Worm (Caenorhabditis elegans) whole organism, L4 larva: ENCODE data around the gene T22B2.1.

Experiments used
- F10B5.3 ChIP-seq: sonication (generic microtip); optimal IDR thresholded peaks from 2 replicates; lab custom pipeline; 2016; ENCODE audit warnings: mild to moderate bottlenecking, missing genetic modification characterization, missing compliant biosample characterization
- F26F4.8 ChIP-seq: fragments of 200-800 bp; sonication (Bioruptor generic); conservative IDR thresholded peaks from 2 replicates; pipeline ENCODE4 v1.3.6; 2022; ENCODE audit warnings: missing genetic modification characterization, missing compliant biosample characterization
- Y105C5A.15 ChIP-seq: fragments of 200-800 bp; sonication (Bioruptor generic); IDR thresholded peaks from 2 replicates; pipeline ENCODE4 v1.3.6; 2022; ENCODE audit warnings: missing genetic modification characterization, missing compliant biosample characterization
- Y48G9A.11 ChIP-seq: fragments of 200-800 bp; sonication (Bioruptor generic); IDR thresholded peaks from 2 replicates; pipeline ENCODE4 v1.3.6; 2022; ENCODE audit warnings: missing genetic modification reagents, missing genetic modification characterization, missing compliant biosample characterization
- Y5F2A.4 ChIP-seq: fragments of 200-800 bp; sonication (Bioruptor generic); optimal IDR thresholded peaks from 2 replicates; lab custom pipeline; 2018; ENCODE audit warnings: mild to moderate bottlenecking, missing genetic modification characterization, missing compliant biosample characterization
- ZK546.5 ChIP-seq, 2 experiments: sonication (generic microtip); optimal IDR thresholded peaks; 2 replicates each; lab custom pipeline; 2017; ENCODE audit warnings: missing biosample characterization in 2 of 2, missing genetic modification characterization in 2 of 2
- arid-1 ChIP-seq: fragments of 200-800 bp; sonication (Bioruptor generic); conservative IDR thresholded peaks from 2 replicates; pipeline ENCODE4 v1.3.6; 2022; ENCODE audit warnings: missing genetic modification reagents, missing genetic modification characterization, missing compliant biosample characterization
- ceh-20 ChIP-seq: fragments of 200-800 bp; sonication (Bioruptor generic); IDR thresholded peaks from 2 replicates; pipeline ENCODE4 v1.3.6; 2022; ENCODE audit warnings: missing genetic modification reagents, missing genetic modification characterization, missing compliant biosample characterization
- ceh-28 ChIP-seq: fragments of 150-350 bp; optimal IDR thresholded peaks from 2 replicates; lab custom pipeline; 2014; ENCODE audit warnings: missing biosample characterization, missing genetic modification reagents, missing genetic modification characterization
- ceh-32 ChIP-seq: sonication (generic microtip); optimal IDR thresholded peaks from 2 replicates; lab custom pipeline; 2016; ENCODE audit warnings: mild to moderate bottlenecking, missing genetic modification characterization, missing compliant biosample characterization; ENCODE audit not compliant: poor library complexity
- ceh-44 ChIP-seq: fragments of 200-800 bp; sonication (Bioruptor generic); IDR thresholded peaks from 2 replicates; pipeline ENCODE4 v1.3.6; 2022; ENCODE audit warnings: missing genetic modification reagents, missing genetic modification characterization, missing compliant biosample characterization
- ces-1 ChIP-seq: fragments of 150-350 bp; sonication (generic microtip); optimal IDR thresholded peaks from 4 replicates; lab custom pipeline; 2014; ENCODE audit warnings: missing biosample characterization, missing genetic modification reagents, missing genetic modification characterization
- cey-2 ChIP-seq: sonication (generic microtip); optimal IDR thresholded peaks from 3 replicates; lab custom pipeline; 2017; ENCODE audit warnings: missing genetic modification characterization, mild to moderate bottlenecking, missing compliant biosample characterization, antibody characterized with exemption, borderline replicate concordance; ENCODE audit not compliant: insufficient read depth
- daf-16 ChIP-seq, 3 experiments: sonication (generic microtip); optimal IDR thresholded peaks; 2 replicates each; lab custom pipeline; 2016 to 2017; ENCODE audit warnings: missing genetic modification characterization in 3 of 3, missing genetic modification reagents in 3 of 3, mild to moderate bottlenecking in 2 of 3, missing compliant biosample characterization in 2 of 3, missing biosample characterization in 1 of 3, moderate library complexity in 1 of 3
- daf-8 ChIP-seq: fragments of 200-800 bp; sonication (Bioruptor generic); IDR thresholded peaks from 2 replicates; pipeline ENCODE4 v1.3.6; 2022; ENCODE audit warnings: missing genetic modification characterization, missing compliant biosample characterization
- dmd-6 ChIP-seq: fragments of 200-800 bp; sonication (Bioruptor generic); IDR thresholded peaks from 2 replicates; pipeline ENCODE4 v1.3.6; 2022; ENCODE audit warnings: missing genetic modification reagents, missing genetic modification characterization, missing compliant biosample characterization
- dmd-9 ChIP-seq: fragments of 200-800 bp; sonication (Bioruptor generic); IDR thresholded peaks from 2 replicates; pipeline ENCODE4 v1.3.6; 2022; ENCODE audit warnings: missing genetic modification reagents, missing genetic modification characterization, missing compliant biosample characterization
- duxl-1 ChIP-seq: sonication (generic microtip); optimal IDR thresholded peaks from 2 replicates; lab custom pipeline; 2016; ENCODE audit warnings: mild to moderate bottlenecking, missing genetic modification characterization, moderate library complexity, missing compliant biosample characterization; ENCODE audit not compliant: poor library complexity
- egl-27 ChIP-seq: sonication (generic microtip); optimal IDR thresholded peaks from 3 replicates; lab custom pipeline; 2017; ENCODE audit warnings: missing biosample characterization, missing genetic modification reagents, missing genetic modification characterization
- fkh-10 ChIP-seq: fragments of 150-350 bp; optimal IDR thresholded peaks from 2 replicates; lab custom pipeline; 2014; ENCODE audit warnings: missing biosample characterization, missing genetic modification reagents, missing genetic modification characterization
- fos-1 ChIP-seq: fragments of 150-350 bp; optimal IDR thresholded peaks from 2 replicates; lab custom pipeline; 2014; ENCODE audit warnings: missing biosample characterization, missing genetic modification characterization
- jun-1 ChIP-seq: fragments of 150-350 bp; optimal IDR thresholded peaks from 2 replicates; lab custom pipeline; 2014; ENCODE audit warnings: missing biosample characterization, missing genetic modification reagents, missing genetic modification characterization
- lim-7 ChIP-seq: fragments of 200-800 bp; sonication (Bioruptor generic); IDR thresholded peaks from 2 replicates; pipeline ENCODE4 v1.3.6; 2022; ENCODE audit warnings: missing genetic modification characterization, missing compliant biosample characterization
- lin-1 ChIP-seq: fragments of 200-800 bp; sonication (Bioruptor generic); IDR thresholded peaks from 2 replicates; pipeline ENCODE4 v1.3.6; 2022; ENCODE audit warnings: missing genetic modification reagents, missing genetic modification characterization, missing compliant biosample characterization
- lin-13 ChIP-seq: fragments of 150-350 bp; optimal IDR thresholded peaks from 2 replicates; lab custom pipeline; 2014; ENCODE audit warnings: missing biosample characterization, missing genetic modification reagents, missing genetic modification characterization
- lin-29 ChIP-seq: fragments of 200-800 bp; sonication (Bioruptor generic); IDR thresholded peaks from 2 replicates; pipeline ENCODE4 v1.3.6; 2022; ENCODE audit warnings: missing genetic modification reagents, missing genetic modification characterization, missing compliant biosample characterization
- lin-38 ChIP-seq: fragments of 200-800 bp; sonication (Bioruptor generic); IDR thresholded peaks from 2 replicates; pipeline ENCODE4 v1.3.6; 2022; ENCODE audit warnings: missing genetic modification reagents, missing genetic modification characterization, missing compliant biosample characterization
- lin-39 ChIP-seq: fragments of 150-350 bp; optimal IDR thresholded peaks from 2 replicates; lab custom pipeline; 2014; ENCODE audit warnings: missing biosample characterization, missing genetic modification reagents, missing genetic modification characterization
- lsy-2 ChIP-seq, 2 experiments: fragments of 150-350 bp in 1 of 2; sonication (generic microtip) in 1 of 2; optimal IDR thresholded peaks; 2 replicates each; lab custom pipeline; 2014 to 2017; ENCODE audit warnings: missing biosample characterization in 2 of 2, missing genetic modification characterization in 2 of 2
- madf-5 ChIP-seq, 2 experiments: fragments of 200-800 bp; sonication (Bioruptor generic); IDR thresholded peaks; 2 replicates each; pipeline ENCODE4 v1.3.6; 2022; ENCODE audit warnings: missing compliant biosample characterization in 2 of 2, missing genetic modification characterization in 2 of 2
- madf-9 ChIP-seq: fragments of 200-800 bp; sonication (Bioruptor generic); conservative IDR thresholded peaks from 2 replicates; pipeline ENCODE4 v1.3.6; 2022; ENCODE audit warnings: missing genetic modification reagents, missing genetic modification characterization, missing compliant biosample characterization
- mdl-1 ChIP-seq, 2 experiments: fragments of 150-350 bp in 1 of 2; sonication (generic microtip) in 1 of 2; optimal IDR thresholded peaks; 2 replicates each; lab custom pipeline; 2014 to 2017; ENCODE audit warnings: missing biosample characterization in 2 of 2, missing genetic modification characterization in 2 of 2
- mdt-29 ChIP-seq: fragments of 200-800 bp; sonication (Bioruptor generic); IDR thresholded peaks from 2 replicates; pipeline ENCODE4 v1.3.6; 2022; ENCODE audit warnings: missing genetic modification reagents, missing genetic modification characterization, missing compliant biosample characterization
- nhr-111 ChIP-seq: fragments of 200-800 bp; sonication (Bioruptor generic); optimal IDR thresholded peaks from 2 replicates; lab custom pipeline; 2018; ENCODE audit warnings: mild to moderate bottlenecking, missing genetic modification characterization, missing compliant biosample characterization
- nhr-6 ChIP-seq: fragments of 150-350 bp; optimal IDR thresholded peaks from 2 replicates; lab custom pipeline; 2014; ENCODE audit warnings: missing biosample characterization, missing genetic modification characterization
- nhr-76 ChIP-seq: fragments of 150-350 bp; optimal IDR thresholded peaks from 2 replicates; lab custom pipeline; 2014; ENCODE audit warnings: missing biosample characterization, missing genetic modification characterization
- nhr-77 ChIP-seq: fragments of 150-350 bp; optimal IDR thresholded peaks from 2 replicates; lab custom pipeline; 2014; ENCODE audit warnings: missing biosample characterization, missing genetic modification characterization
- pha-4 ChIP-seq, 2 experiments: fragments of 150-350 bp in 1 of 2; fragments of 200-800 bp in 1 of 2; sonication (Bioruptor generic) in 1 of 2; IDR thresholded peaks in 1 of 2; optimal IDR thresholded peaks in 1 of 2; 2 replicates each; pipeline versions ENCODE4 v1.3.6 to Lab custom; 2014 to 2022; ENCODE audit warnings: missing genetic modification characterization in 2 of 2, missing genetic modification reagents in 2 of 2, missing biosample characterization in 1 of 2, missing compliant biosample characterization in 1 of 2
- php-3 ChIP-seq: fragments of 200-800 bp; sonication (Bioruptor generic); IDR thresholded peaks from 2 replicates; pipeline ENCODE4 v1.3.6; 2022; ENCODE audit warnings: missing genetic modification reagents, missing genetic modification characterization, missing compliant biosample characterization
- pqm-1 ChIP-seq: sonication (generic microtip); optimal IDR thresholded peaks from 2 replicates; lab custom pipeline; 2017; ENCODE audit warnings: missing biosample characterization, missing genetic modification characterization
- sdz-12 ChIP-seq: fragments of 200-800 bp; sonication (Bioruptor generic); optimal IDR thresholded peaks from 2 replicates; lab custom pipeline; 2018; ENCODE audit warnings: mild to moderate bottlenecking, missing genetic modification characterization, missing compliant biosample characterization
- skn-1 ChIP-seq: fragments of 150-350 bp; optimal IDR thresholded peaks from 2 replicates; lab custom pipeline; 2014; ENCODE audit warnings: missing biosample characterization, missing genetic modification characterization
- snpc-4 ChIP-seq: fragments of 150-350 bp; optimal IDR thresholded peaks from 2 replicates; lab custom pipeline; 2014; ENCODE audit warnings: missing biosample characterization, missing genetic modification characterization
- spr-1 ChIP-seq: sonication (generic microtip); optimal IDR thresholded peaks from 2 replicates; lab custom pipeline; 2016; ENCODE audit warnings: mild to moderate bottlenecking, missing genetic modification characterization, missing compliant biosample characterization
- spr-3 ChIP-seq: fragments of 200-800 bp; sonication (Bioruptor generic); optimal IDR thresholded peaks from 2 replicates; lab custom pipeline; 2018; ENCODE audit warnings: mild to moderate bottlenecking, missing genetic modification characterization, missing compliant biosample characterization
- tag-97 ChIP-seq: fragments of 200-800 bp; sonication (Bioruptor generic); IDR thresholded peaks from 2 replicates; pipeline ENCODE4 v1.3.6; 2022; ENCODE audit warnings: missing genetic modification characterization, missing compliant biosample characterization
- tra-1 ChIP-seq: fragments of 200-800 bp; sonication (Bioruptor generic); IDR thresholded peaks from 2 replicates; pipeline ENCODE4 v1.3.6; 2022; ENCODE audit warnings: missing genetic modification reagents, missing genetic modification characterization, missing compliant biosample characterization
- zip-2 ChIP-seq: fragments of 150-350 bp; optimal IDR thresholded peaks from 2 replicates; lab custom pipeline; 2014; ENCODE audit warnings: missing biosample characterization, missing genetic modification characterization
- ztf-11 ChIP-seq: fragments of 150-350 bp; optimal IDR thresholded peaks from 2 replicates; lab custom pipeline; 2014; ENCODE audit warnings: missing biosample characterization, missing genetic modification characterization
- ztf-7 ChIP-seq: fragments of 150-350 bp; optimal IDR thresholded peaks from 2 replicates; lab custom pipeline; 2014; ENCODE audit warnings: missing biosample characterization, missing genetic modification characterization

The T22B2.1 gene

ce11 chrX:3969353-3969752 is 43.5 kb downstream of the T22B2.1 start (continued):
- TF ChIP-seq mdt-29 (GFP tag; lab: Robert Waterston, UW) (peak; percentile 18; the same call in 1 of the 2 replicates), nhr-77 (no peak), dmd-6 (GFP tag; lab: Robert Waterston, UW) (peak; percentile 29), nhr-76 (tag; lab: Kevin White, UChicago) (no peak), nhr-6 (tag; lab: Kevin White, UChicago) (no peak), pha-4 (GFP tag; IDR thresholded peaks at IDR 0.05; lab: Robert Waterston, UW) (peak; percentile 84), pha-4 (tag; optimal IDR thresholded peaks at IDR 0.05; lab: Kevin White, UChicago) (no peak), spr-1 (no peak), fkh-10 (GFP tag; lab: Kevin White, UChicago) (no peak), php-3 (GFP tag; lab: Robert Waterston, UW) (peak; percentile 61), tra-1 (GFP tag; lab: Robert Waterston, UW) (peak; percentile 68), zip-2 (tag; lab: Kevin White, UChicago) (no peak), pqm-1 (tag; lab: Kevin White, UChicago) (no peak), cey-2 (no peak), ceh-44 (no peak), madf-9 (GFP tag; lab: Robert Waterston, UW) (0 out of 2 replicates have a peak, but pooled peaks have one; percentile 8), ztf-7 (tag; lab: Kevin White, UChicago) (no peak), ces-1 (GFP tag; lab: Kevin White, UChicago) (no peak), egl-27 (no peak), daf-16 (GFP tag; optimal IDR thresholded peaks at IDR 0.05; lab: Kevin White, UChicago) (peak in 1 of 2 experiments; percentile 24), daf-16 (tag; optimal IDR thresholded peaks at IDR 0.05; lab: Kevin White, UChicago) (peak; percentile 13), lin-29 (GFP tag; lab: Robert Waterston, UW) (0 out of 2 replicates have a peak, but pooled peaks have one; percentile 53), ztf-11 (tag; lab: Kevin White, UChicago) (no peak), ceh-28 (no peak), Y105C5A.15 (GFP tag; lab: Robert Waterston, UW) (peak; percentile 77; the same call in 1 of the 2 replicates), dmd-9 (GFP tag; lab: Robert Waterston, UW) (peak; percentile 67; the same call in 1 of the 2 replicates), nhr-111 (GFP tag; lab: Kevin White, UChicago) (no peak), lim-7 (GFP tag; lab: Robert Waterston, UW) (peak; percentile 82), jun-1 (tag; lab: Kevin White, UChicago) (no peak), snpc-4 (tag; lab: Kevin White, UChicago) (no peak), Y48G9A.11 (GFP tag; lab: Robert Waterston, UW) (peak; percentile 51), lsy-2 (tag; optimal IDR thresholded peaks at IDR 0.05; lab: Kevin White, UChicago) (no peak), F10B5.3 (tag; lab: Kevin White, UChicago) (no peak), arid-1 (GFP tag; lab: Robert Waterston, UW) (peak; percentile 59; the same call in 1 of the 2 replicates), lin-13 (GFP tag; lab: Kevin White, UChicago) (peak; percentile 43), daf-8 (GFP tag; lab: Robert Waterston, UW) (no peak), mdl-1 (tag; optimal IDR thresholded peaks at IDR 0.05; lab: Kevin White, UChicago) (no peak), tag-97 (GFP tag; lab: Robert Waterston, UW) (no peak), ZK546.5 (tag; optimal IDR thresholded peaks at IDR 0.05; lab: Kevin White, UChicago) (no peak), fos-1 (tag; lab: Kevin White, UChicago) (no peak), ceh-20 (GFP tag; lab: Robert Waterston, UW) (0 out of 2 replicates have a peak, but pooled peaks have one; percentile 52), Y5F2A.4 (no peak), F26F4.8 (GFP tag; lab: Robert Waterston, UW) (peak; percentile 40; the same call in 1 of the 2 replicates), ceh-32 (tag; lab: Kevin White, UChicago) (no peak), spr-3 (GFP tag; lab: Kevin White, UChicago) (no peak), lin-38 (peak; percentile 68), skn-1 (tag; lab: Kevin White, UChicago) (no peak), duxl-1 (tag; lab: Kevin White, UChicago) (peak; percentile 32), sdz-12 (GFP tag; lab: Kevin White, UChicago) (peak; percentile 33), madf-5 (GFP tag; IDR thresholded peaks at IDR 0.05; lab: Robert Waterston, UW) (peak; percentile 66 to 71; a peak in 1 of 4 replicates), lin-1 (peak; percentile 54; the same call in 1 of the 2 replicates), lin-39 (tag; lab: Kevin White, UChicago) (no peak)
